Fruit fly (Drosophila melanogaster): ENCODE measurements around the gene REPTOR-BP.

REPTOR-BP gene

DNA sequence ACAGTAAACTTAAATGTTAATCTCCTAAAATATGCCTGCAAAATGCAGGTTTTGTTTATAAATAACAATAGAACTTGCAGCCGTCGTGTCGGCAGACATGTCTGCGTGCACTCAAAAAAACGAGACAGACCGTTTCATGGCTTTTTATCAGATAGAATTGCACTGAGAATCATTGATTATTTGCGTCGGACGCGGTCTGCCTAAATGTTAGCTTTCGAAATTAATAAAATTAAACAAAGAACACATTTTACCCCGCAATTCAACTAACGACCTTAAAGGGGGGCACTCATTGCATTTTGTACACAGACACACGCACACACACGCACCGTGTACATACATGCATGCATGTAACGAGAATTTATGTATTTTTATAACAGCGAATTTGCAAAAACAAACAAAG lies 12.9 kb downstream of the REPTOR-BP start (continued):
- TF ChIP-seq Ptx1 (GFP tag; IDR thresholded peaks at IDR 0.05) = peak; percentile 40; the same call in 1 of the 2 replicates
- no peak for TF ChIP-seq gcm (GFP tag; optimal IDR thresholded peaks at IDR 0.05)
- TF ChIP-seq ap (GFP tag; IDR thresholded peaks at IDR 0.05) = no peak
- TF ChIP-seq nerfin-2 (GFP tag; IDR thresholded peaks at IDR 0.05; ENCODE audit: partially characterized antibody) = no peak
- no peak for TF ChIP-seq CG10267 (tag; optimal IDR thresholded peaks at IDR 0.05)
- TF ChIP-seq CG15696 (tag; optimal IDR thresholded peaks at IDR 0.05) = no peak
- TF ChIP-seq prd (optimal IDR thresholded peaks at IDR 0.05) = no peak
- no peak; the same call in 2 of the 3 replicates for TF ChIP-seq prd (GFP tag; IDR thresholded peaks at IDR 0.05)
- peak; percentile 41; the same call in 1 of the 2 replicates for TF ChIP-seq CG14441 (GFP tag; IDR thresholded peaks at IDR 0.05)
- TF ChIP-seq CG13287 (GFP tag; IDR thresholded peaks at IDR 0.05; ENCODE audit: partially characterized antibody) = no peak
- no peak for TF ChIP-seq Bteb2 (GFP tag; optimal IDR thresholded peaks at IDR 0.05)
- no peak for TF ChIP-seq CG15011 (GFP tag; optimal IDR thresholded peaks at IDR 0.05)
- no peak for TF ChIP-seq CG17612 (GFP tag; IDR thresholded peaks at IDR 0.05)
- peak; percentile 18 for TF ChIP-seq CG3407 (GFP tag; optimal IDR thresholded peaks at IDR 0.05)
- TF ChIP-seq HHEX (GFP tag; optimal IDR thresholded peaks at IDR 0.05) = no peak
- TF ChIP-seq psq (GFP tag; optimal IDR thresholded peaks at IDR 0.05) = no peak
- no peak for TF ChIP-seq CG6654 (GFP tag; optimal IDR thresholded peaks at IDR 0.05)
- TF ChIP-seq CG10147 (GFP tag; optimal IDR thresholded peaks at IDR 0.05) = no peak
- no peak for TF ChIP-seq bigmax (GFP tag; optimal IDR thresholded peaks at IDR 0.05)
- no peak for TF ChIP-seq danr (GFP tag; IDR thresholded peaks at IDR 0.05)
- TF ChIP-seq cato (GFP tag; optimal IDR thresholded peaks at IDR 0.05; ENCODE audit: borderline replicate concordance) = no peak
- no peak for TF ChIP-seq CG12299 (tag; optimal IDR thresholded peaks at IDR 0.05)
- no peak for TF ChIP-seq Usf (GFP tag; optimal IDR thresholded peaks at IDR 0.05)
- peak; percentile 24 for TF ChIP-seq Antp (GFP tag; optimal IDR thresholded peaks at IDR 0.05)
- no peak for TF ChIP-seq esg (GFP tag; conservative IDR thresholded peaks at IDR 0.05)
- TF ChIP-seq CG16779 (GFP tag; IDR thresholded peaks at IDR 0.05) = no peak
- TF ChIP-seq Gsc (GFP tag; IDR thresholded peaks at IDR 0.05) = no peak
- no peak for TF ChIP-seq run (tag; optimal IDR thresholded peaks at IDR 0.05)
- no peak for TF ChIP-seq CG10366 (GFP tag; IDR thresholded peaks at IDR 0.05)
- no peak for TF ChIP-seq tll (GFP tag; optimal IDR thresholded peaks at IDR 0.05)
- TF ChIP-seq Doc2 (GFP tag; IDR thresholded peaks at IDR 0.05) = no peak
- TF ChIP-seq ci (GFP tag; IDR thresholded peaks at IDR 0.05) = no peak; the same call in 2 of the 3 replicates
- TF ChIP-seq CG2202 (tag; optimal IDR thresholded peaks at IDR 0.05) = no peak
- TF ChIP-seq CG10654 (GFP tag; optimal IDR thresholded peaks at IDR 0.05) = no peak
- peak; percentile 19; the same call in 1 of the 2 replicates for TF ChIP-seq CG6689 (GFP tag; IDR thresholded peaks at IDR 0.05)
- TF ChIP-seq CG8290 (GFP tag; optimal IDR thresholded peaks at IDR 0.05) = no peak
- no peak for TF ChIP-seq CG8290 (tag; optimal IDR thresholded peaks at IDR 0.05)
- TF ChIP-seq abd-A (tag; optimal IDR thresholded peaks at IDR 0.05) = no peak
- no peak for TF ChIP-seq jigr1 (GFP tag; IDR thresholded peaks at IDR 0.05)
- no peak for TF ChIP-seq dan (GFP tag; IDR thresholded peaks at IDR 0.05)
- no peak for TF ChIP-seq Hand (GFP tag; optimal IDR thresholded peaks at IDR 0.05)
- no peak for TF ChIP-seq tin (GFP tag; optimal IDR thresholded peaks at IDR 0.05)
- no peak for TF ChIP-seq Opbp (GFP tag; IDR thresholded peaks at IDR 0.05; ENCODE audit: partially characterized antibody)
- TF ChIP-seq tgo (GFP tag; IDR thresholded peaks at IDR 0.05) = no peak
- no peak for TF ChIP-seq C15 (GFP tag; IDR thresholded peaks at IDR 0.05)
- no peak for TF ChIP-seq Fer2 (tag; optimal IDR thresholded peaks at IDR 0.05)
- TF ChIP-seq CG5180 (GFP tag; optimal IDR thresholded peaks at IDR 0.05) = no peak
- TF ChIP-seq CG7786 (GFP tag; optimal IDR thresholded peaks at IDR 0.05) = peak; percentile 7
- TF ChIP-seq Tbp (GFP tag; optimal IDR thresholded peaks at IDR 0.05) = no peak
- no peak for TF ChIP-seq inv (GFP tag; IDR thresholded peaks at IDR 0.05; ENCODE audit: partially characterized antibody)
- peak; percentile 10 for TF ChIP-seq CG5245 (GFP tag; optimal IDR thresholded peaks at IDR 0.05)
- no peak for TF ChIP-seq grn (GFP tag; optimal IDR thresholded peaks at IDR 0.05)
